Worm (Caenorhabditis elegans) whole organism, early embryonic: Measurements from ENCODE around the gene cnc-4.

Experiments used
- aly-1 ChIP-seq: sonication (generic microtip); optimal IDR thresholded peaks from 2 replicates; lab custom pipeline; 2016; ENCODE audit warnings: missing genetic modification characterization, missing compliant biosample characterization
- ama-1 ChIP-seq: fragments of 150-350 bp; optimal IDR thresholded peaks from 2 replicates; lab custom pipeline; 2014
- ets-7 ChIP-seq: sonication (generic microtip); optimal IDR thresholded peaks from 2 replicates; lab custom pipeline; 2016; ENCODE audit warnings: missing genotype, missing genetic modification characterization, missing compliant biosample characterization
- hnd-1 ChIP-seq: sonication (generic microtip); optimal IDR thresholded peaks from 2 replicates; lab custom pipeline; 2016; ENCODE audit warnings: missing genetic modification characterization, missing compliant biosample characterization
- pes-1 ChIP-seq: fragments of 200-800 bp; sonication (Bioruptor generic); IDR thresholded peaks from 2 replicates; pipeline ENCODE4 v1.3.6; 2022; ENCODE audit warnings: missing genetic modification reagents, missing genetic modification characterization, missing compliant biosample characterization
- tra-4 ChIP-seq: sonication (generic microtip); optimal IDR thresholded peaks from 2 replicates; lab custom pipeline; 2017; ENCODE audit warnings: missing genetic modification characterization, missing compliant biosample characterization

- TF ChIP-seq ets-7 (tag; lab: Kevin White, UChicago) (no peak), ama-1 (lab: Kevin White, UChicago) (no peak), tra-4 (no peak), aly-1 (tag; lab: Kevin White, UChicago) (no peak), hnd-1 (tag; lab: Kevin White, UChicago) (no peak), pes-1 (GFP tag; lab: Robert Waterston, UW) (no peak)
Measured at ce11 chrV:1495752-1496151, 48.8 kb downstream of the cnc-4 start.
